Fruit fly (Drosophila melanogaster) whole organism, wandering third instar larva: Measurements from ENCODE around the gene Efhc1.1.

Experiments
- Abd-B ChIP-seq: fragments of >200 bp; optimal IDR thresholded peaks from 2 replicates; lab custom pipeline; 2017; ENCODE audit warnings: missing biosample characterization, missing genetic modification characterization
- CG32264 ChIP-seq: fragments of 200-800 bp; sonication (Bioruptor generic); optimal IDR thresholded peaks from 2 replicates; lab custom pipeline; 2016; ENCODE audit warnings: missing biosample characterization, missing genetic modification characterization
- Dfd ChIP-seq: fragments of >200 bp; optimal IDR thresholded peaks from 2 replicates; lab custom pipeline; 2017; ENCODE audit warnings: missing biosample characterization, missing genetic modification characterization
- Dif ChIP-seq: fragments of 200-275, 200-300 bp; sonication (Bioruptor generic); optimal IDR thresholded peaks from 2 replicates; lab custom pipeline; 2018; ENCODE audit warnings: missing biosample characterization, missing genetic modification characterization; ENCODE audit not compliant: partially characterized antibody
- Myc ChIP-seq: fragments of >200 bp; optimal IDR thresholded peaks from 2 replicates; lab custom pipeline; 2017
- br ChIP-seq: fragments of 200-800 bp; sonication (Bioruptor generic); optimal IDR thresholded peaks from 2 replicates; lab custom pipeline; 2016; ENCODE audit warnings: missing biosample characterization, missing genetic modification characterization
- dl ChIP-seq, 2 experiments: fragments of 175-275, 200-275 bp in 1 of 2; fragments of 200-275 bp in 1 of 2; sonication (Bioruptor generic); optimal IDR thresholded peaks; lab custom pipeline; 2018; ENCODE audit warnings: mild to moderate bottlenecking in 2 of 2, missing biosample characterization in 2 of 2, missing genetic modification characterization in 2 of 2, moderate library complexity in 2 of 2; ENCODE audit not compliant: partially characterized antibody in 2 of 2, insufficient read depth in 1 of 2
- dsf ChIP-seq: sonication (Bioruptor generic); optimal IDR thresholded peaks from 2 replicates; lab custom pipeline; 2016; ENCODE audit warnings: missing biosample characterization, missing genetic modification characterization, borderline replicate concordance
- lola ChIP-seq: fragments of >200 bp; optimal IDR thresholded peaks from 2 replicates; lab custom pipeline; 2017; ENCODE audit warnings: missing biosample characterization, missing genetic modification characterization
- pan ChIP-seq: fragments of >200 bp; optimal IDR thresholded peaks from 2 replicates; lab custom pipeline; 2017
- rgr ChIP-seq: fragments of 200-800 bp; sonication (Bioruptor generic); optimal IDR thresholded peaks from 3 replicates; lab custom pipeline; 2016; ENCODE audit warnings: missing biosample characterization, mild to moderate bottlenecking, missing genetic modification characterization
- tai ChIP-seq: sonication (Bioruptor generic); optimal IDR thresholded peaks from 2 replicates; lab custom pipeline; 2016; ENCODE audit warnings: missing biosample characterization, missing genetic modification characterization
- usp ChIP-seq: fragments of >200 bp; optimal IDR thresholded peaks from 2 replicates; lab custom pipeline; 2017; ENCODE audit warnings: missing biosample characterization, missing genetic modification characterization

dm6 chrX:15809255-15809654 lies 25.7 kb upstream of the Efhc1.1 start, which contains the start of gene CG8509:
- TF ChIP-seq br (GFP tag; lab: Kevin White, UChicago), result no peak
- TF ChIP-seq dl (GFP tag; optimal IDR thresholded peaks at IDR 0.05; lab: Kevin White, UChicago; ENCODE audit: insufficient read depth in 1 of 2, partially characterized antibody in 2 of 2), result no peak
- no peak for TF ChIP-seq usp
- no peak for TF ChIP-seq lola (GFP tag; lab: Kevin White, UChicago)
- no peak for TF ChIP-seq pan (lab: Kevin White, UChicago)
- no peak for TF ChIP-seq CG32264 (GFP tag; lab: Kevin White, UChicago)
- TF ChIP-seq Myc (lab: Kevin White, UChicago), result no peak
- no peak for TF ChIP-seq tai (GFP tag; lab: Kevin White, UChicago)
- TF ChIP-seq dsf, result no peak
- no peak for TF ChIP-seq rgr
- TF ChIP-seq Dif, result no peak
- TF ChIP-seq Dfd (GFP tag; lab: Kevin White, UChicago), result no peak
- no peak for TF ChIP-seq Abd-B
